Worm (Caenorhabditis elegans) whole organism, L3 larva: ENCODE measurements around the gene lgg-2.

Source experiments
- R02D3.7 ChIP-seq: fragments of 150-350 bp; optimal IDR thresholded peaks from 2 replicates; lab custom pipeline; 2014; ENCODE audit warnings: missing biosample characterization, missing genetic modification characterization
- ceh-82 ChIP-seq: fragments of 150-350 bp; optimal IDR thresholded peaks from 2 replicates; lab custom pipeline; 2014; ENCODE audit warnings: missing biosample characterization, missing genetic modification characterization
- nhr-237 ChIP-seq: fragments of 150-350 bp; optimal IDR thresholded peaks from 2 replicates; lab custom pipeline; 2014; ENCODE audit warnings: missing biosample characterization, missing genetic modification characterization
- sea-2 ChIP-seq: fragments of 150-350 bp; sonication (generic microtip); optimal IDR thresholded peaks from 4 replicates; lab custom pipeline; 2014; ENCODE audit warnings: missing biosample characterization, missing genetic modification reagents, missing genetic modification characterization
- unc-62 ChIP-seq: fragments of 150-350 bp; sonication (generic microtip); optimal IDR thresholded peaks from 4 replicates; lab custom pipeline; 2014; ENCODE audit warnings: missing biosample characterization, missing genetic modification reagents, missing genetic modification characterization
- zag-1 ChIP-seq: fragments of 150-350 bp; optimal IDR thresholded peaks from 2 replicates; lab custom pipeline; 2014; ENCODE audit warnings: missing biosample characterization, missing genetic modification characterization
- ztf-11 ChIP-seq: fragments of 150-350 bp; optimal IDR thresholded peaks from 2 replicates; lab custom pipeline; 2014; ENCODE audit warnings: missing biosample characterization, missing genetic modification characterization

DNA sequence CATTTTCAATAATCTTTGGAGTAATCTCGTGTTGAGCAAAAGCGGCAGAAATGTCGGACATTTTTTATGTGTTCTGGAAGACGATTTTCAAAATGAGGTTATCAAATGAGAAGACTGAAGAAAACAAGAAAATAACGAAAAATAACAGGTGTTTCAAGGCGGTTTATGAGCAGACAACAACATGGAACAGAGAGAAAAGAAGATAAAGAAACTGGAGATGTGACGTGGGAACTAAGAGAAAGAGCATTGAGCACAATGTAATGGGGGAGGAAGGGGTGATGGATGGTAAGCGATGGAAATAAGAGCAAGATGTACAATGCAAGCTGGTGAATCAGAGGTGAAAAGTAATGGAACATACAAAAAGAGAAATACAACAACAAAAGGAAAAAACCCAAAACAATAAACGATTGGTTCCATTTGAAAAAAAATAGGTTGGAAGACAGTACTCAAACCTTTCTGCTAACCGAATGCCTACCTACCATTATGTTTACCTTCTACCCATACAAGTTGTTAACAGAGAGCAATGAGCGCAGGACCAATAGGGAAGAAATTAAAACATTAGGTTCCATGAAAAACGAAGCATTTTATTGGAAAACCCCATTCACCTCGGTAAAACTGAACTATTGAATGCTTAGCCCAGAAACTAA lies 22.0 kb upstream of the lgg-2 start, which contains the start of gene Y69E1A.5:
- TF ChIP-seq unc-62 (GFP tag; lab: Kevin White, UChicago), result no peak
- TF ChIP-seq ceh-82, result no peak
- no peak for TF ChIP-seq ztf-11 (tag; lab: Kevin White, UChicago)
- TF ChIP-seq zag-1 (tag; lab: Kevin White, UChicago), result no peak
- TF ChIP-seq sea-2 (GFP tag; lab: Kevin White, UChicago), result no peak
- TF ChIP-seq R02D3.7 (tag; lab: Kevin White, UChicago), result no peak
- no peak for TF ChIP-seq nhr-237 (tag; lab: Kevin White, UChicago)
